Worm (Caenorhabditis elegans): ENCODE measurements around the gene srm-3.
"Not testable (repeated sequence)": the region's sequence is repeated elsewhere in the genome, so short reads cannot be mapped to it uniquely, and the experiment has no call there.

DNA sequence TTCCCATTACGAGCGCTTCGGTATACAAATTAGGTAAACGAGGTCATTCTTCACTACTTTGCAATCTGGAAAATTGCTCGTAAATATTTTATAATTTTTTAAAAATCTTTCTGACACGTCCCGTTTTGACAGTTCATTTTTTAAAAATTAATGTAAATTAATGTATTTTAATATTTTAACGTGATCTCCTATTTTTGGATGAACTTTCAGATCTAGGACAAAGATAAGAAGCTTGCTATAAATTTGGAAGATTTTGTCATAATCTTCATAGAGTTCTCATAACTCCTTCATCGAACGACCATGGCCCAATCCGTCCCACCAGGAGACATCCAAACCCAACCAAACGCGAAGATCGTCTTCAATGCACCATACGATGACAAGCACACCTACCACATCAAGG is 39.9 kb downstream of the srm-3 start, which contains the start of gene msp-76:
- TF ChIP-seq unc-62 (GFP tag; optimal IDR thresholded peaks at IDR 0.05); aly-2 (tag; optimal IDR thresholded peaks at IDR 0.05); ztf-11 (tag; optimal IDR thresholded peaks at IDR 0.05); ztf-1 (GFP tag; conservative IDR thresholded peaks at IDR 0.05); elt-3 (tag; optimal IDR thresholded peaks at IDR 0.05); skn-1 (tag; optimal IDR thresholded peaks at IDR 0.05); alr-1 (tag; optimal IDR thresholded peaks at IDR 0.05); nhr-11 (tag; optimal IDR thresholded peaks at IDR 0.05): not testable (repeated sequence)

All from whole organism, L2 larva.